Fruit fly (Drosophila melanogaster): ENCODE data around the gene sw.
A peak's percentile ranks its signal among the peaks of the same experiment; 100 is the strongest.

Gene sw

dm6 chrX:20247710-20248109, 11.5 kb upstream of the sw start (continued):
- TF ChIP-seq Chrac-16 (GFP tag; optimal IDR thresholded peaks at IDR 0.05) = no peak
- TF ChIP-seq CG12299 (tag; optimal IDR thresholded peaks at IDR 0.05) = no peak
- no peak for TF ChIP-seq Vsx1 (GFP tag; optimal IDR thresholded peaks at IDR 0.05)
- no peak for TF ChIP-seq Ets97D (GFP tag; optimal IDR thresholded peaks at IDR 0.05)
- no peak for TF ChIP-seq Xbp1 (GFP tag; optimal IDR thresholded peaks at IDR 0.05)
- TF ChIP-seq Dip2 (GFP tag; IDR thresholded peaks at IDR 0.05) = no peak
- TF ChIP-seq CG2129 (GFP tag; IDR thresholded peaks at IDR 0.05; ENCODE audit: partially characterized antibody) = no peak
- TF ChIP-seq Lhr (GFP tag; optimal IDR thresholded peaks at IDR 0.05) = no peak
- no peak for TF ChIP-seq Meics (GFP tag; optimal IDR thresholded peaks at IDR 0.05)
- no peak; the same call in 1 of the 2 replicates for TF ChIP-seq ro (GFP tag; IDR thresholded peaks at IDR 0.05)
- TF ChIP-seq CG11723 (GFP tag; optimal IDR thresholded peaks at IDR 0.05) = no peak
- no peak for TF ChIP-seq wor (GFP tag; IDR thresholded peaks at IDR 0.05)
- no peak for TF ChIP-seq Sry-β (GFP tag; optimal IDR thresholded peaks at IDR 0.05)
- TF ChIP-seq Nf-YB (GFP tag; optimal IDR thresholded peaks at IDR 0.05) = no peak
- no peak for TF ChIP-seq CG6765 (GFP tag; optimal IDR thresholded peaks at IDR 0.05)
- peak; percentile 26 for TF ChIP-seq CG1603 (tag; optimal IDR thresholded peaks at IDR 0.05)
- TF ChIP-seq Atf-2 (GFP tag; optimal IDR thresholded peaks at IDR 0.05) = no peak
- TF ChIP-seq btn (GFP tag; optimal IDR thresholded peaks at IDR 0.05) = no peak
- TF ChIP-seq chif (GFP tag; optimal IDR thresholded peaks at IDR 0.05) = no peak
- no peak for TF ChIP-seq CG10274 (GFP tag; optimal IDR thresholded peaks at IDR 0.05)
- TF ChIP-seq NFAT (GFP tag; IDR thresholded peaks at IDR 0.05) = no peak
- no peak for TF ChIP-seq Hr3 (GFP tag; optimal IDR thresholded peaks at IDR 0.05)
- no peak for TF ChIP-seq Nf-YC (tag; optimal IDR thresholded peaks at IDR 0.05)
- TF ChIP-seq Ravus (GFP tag; IDR thresholded peaks at IDR 0.05) = no peak
- TF ChIP-seq fru (optimal IDR thresholded peaks at IDR 0.05) = no peak
- no peak for TF ChIP-seq maf-S (GFP tag; optimal IDR thresholded peaks at IDR 0.05)
- TF ChIP-seq kni (GFP tag; optimal IDR thresholded peaks at IDR 0.05) = no peak
- no peak for TF ChIP-seq CG2678 (tag; optimal IDR thresholded peaks at IDR 0.05)
- no peak for TF ChIP-seq Side (GFP tag; optimal IDR thresholded peaks at IDR 0.05)
- TF ChIP-seq Six4 (GFP tag; optimal IDR thresholded peaks at IDR 0.05) = no peak
- TF ChIP-seq CG11093 (GFP tag; IDR thresholded peaks at IDR 0.05) = no peak
- no peak for TF ChIP-seq YL-1 (GFP tag; optimal IDR thresholded peaks at IDR 0.05)
- TF ChIP-seq CG43689 (GFP tag; IDR thresholded peaks at IDR 0.05) = no peak
- no peak for TF ChIP-seq CG4617 (GFP tag; optimal IDR thresholded peaks at IDR 0.05; ENCODE audit: borderline replicate concordance)
- TF ChIP-seq nerfin-1 (tag; optimal IDR thresholded peaks at IDR 0.05) = no peak
- no peak for TF ChIP-seq Usf (GFP tag; optimal IDR thresholded peaks at IDR 0.05)
- TF ChIP-seq odd (GFP tag; optimal IDR thresholded peaks at IDR 0.05) = no peak
- TF ChIP-seq CG2116 (GFP tag; optimal IDR thresholded peaks at IDR 0.05) = no peak
- no peak for TF ChIP-seq CG7556 (GFP tag; optimal IDR thresholded peaks at IDR 0.05)
- no peak for TF ChIP-seq CG18764 (GFP tag; optimal IDR thresholded peaks at IDR 0.05)
- TF ChIP-seq Nf-YA (GFP tag; IDR thresholded peaks at IDR 0.05) = no peak
- TF ChIP-seq CG1024 (GFP tag; IDR thresholded peaks at IDR 0.05) = no peak
- no peak for TF ChIP-seq CG14860 (GFP tag; IDR thresholded peaks at IDR 0.05; ENCODE audit: partially characterized antibody)
- TF ChIP-seq CG16863 (GFP tag; optimal IDR thresholded peaks at IDR 0.05) = no peak
- no peak for TF ChIP-seq D19B (GFP tag; optimal IDR thresholded peaks at IDR 0.05)
- no peak for TF ChIP-seq HLH3B (GFP tag; IDR thresholded peaks at IDR 0.05)
- TF ChIP-seq vfl (GFP tag; optimal IDR thresholded peaks at IDR 0.05) = no peak
- TF ChIP-seq CG12219 (GFP tag; optimal IDR thresholded peaks at IDR 0.05) = no peak
- no peak for TF ChIP-seq E2f2 (GFP tag; IDR thresholded peaks at IDR 0.05)
- TF ChIP-seq pho (GFP tag; optimal IDR thresholded peaks at IDR 0.05) = no peak
- TF ChIP-seq CG10959 (GFP tag; IDR thresholded peaks at IDR 0.05) = no peak
- no peak for TF ChIP-seq Dref (GFP tag; IDR thresholded peaks at IDR 0.05)
- TF ChIP-seq wdn (GFP tag; IDR thresholded peaks at IDR 0.05) = no peak

Measured in whole organism, embryonic.